Fruit fly (Drosophila melanogaster) whole organism, embryonic: ENCODE results near the gene SREBP.

Experiments used
- B-H1 ChIP-seq: fragments of 200-800 bp; sonication (Bioruptor generic); IDR thresholded peaks from 3 replicates; pipeline ENCODE4 v1.3.6; 2022; ENCODE audit warnings: missing biosample characterization, missing genetic modification characterization
- Bdp1 ChIP-seq: fragments of 200-800 bp; sonication (Bioruptor generic); optimal IDR thresholded peaks from 3 replicates; lab custom pipeline; 2016; ENCODE audit warnings: missing biosample characterization, missing genetic modification characterization
- CG1024 ChIP-seq: fragments of 200-800 bp; sonication (Bioruptor generic); IDR thresholded peaks from 2 replicates; pipeline ENCODE4 v1.3.6; 2022; ENCODE audit warnings: missing biosample characterization, missing genetic modification characterization
- CG10274 ChIP-seq: fragments of 200-800 bp; sonication (Bioruptor generic); optimal IDR thresholded peaks from 3 replicates; lab custom pipeline; 2017; ENCODE audit warnings: missing biosample characterization, mild to moderate bottlenecking, missing genetic modification characterization
- CG10543 ChIP-seq: fragments of 200-800 bp; sonication (Bioruptor generic); optimal IDR thresholded peaks from 3 replicates; lab custom pipeline; 2017; ENCODE audit warnings: missing biosample characterization, mild to moderate bottlenecking, missing genetic modification characterization, moderate library complexity
- CG12236 ChIP-seq: fragments of 200-800 bp; sonication (Bioruptor generic); optimal IDR thresholded peaks from 2 replicates; lab custom pipeline; 2016; ENCODE audit warnings: missing biosample characterization, missing genetic modification characterization
- CG14441 ChIP-seq: fragments of 200-800 bp; sonication (Bioruptor generic); IDR thresholded peaks from 2 replicates; pipeline ENCODE4 v1.3.6; 2022; ENCODE audit warnings: missing biosample characterization, missing genetic modification characterization
- CG14860 ChIP-seq: fragments of 200-800 bp; sonication (Bioruptor generic); IDR thresholded peaks from 3 replicates; pipeline ENCODE4 v1.3.6; 2022; ENCODE audit warnings: missing biosample characterization, missing genetic modification characterization; ENCODE audit not compliant: partially characterized antibody
- CG15479 ChIP-seq: fragments of 200-800 bp; sonication (Bioruptor generic); optimal IDR thresholded peaks from 3 replicates; lab custom pipeline; 2019; ENCODE audit warnings: missing biosample characterization, mild to moderate bottlenecking, missing genetic modification characterization, moderate library complexity
- CG15514 ChIP-seq: fragments of 200-800 bp; sonication (Bioruptor generic); optimal IDR thresholded peaks from 3 replicates; lab custom pipeline; 2017; ENCODE audit warnings: missing biosample characterization, missing genetic modification characterization, mild to moderate bottlenecking, moderate library complexity, missing genetic modification reagents
- CG3281 ChIP-seq: fragments of 200-800 bp; sonication (Bioruptor generic); optimal IDR thresholded peaks from 3 replicates; lab custom pipeline; 2017; ENCODE audit warnings: missing biosample characterization, mild to moderate bottlenecking, missing genetic modification characterization
- CG34224 ChIP-seq: fragments of 200-800 bp; sonication (Bioruptor generic); IDR thresholded peaks from 3 replicates; pipeline ENCODE4 v1.3.6; 2022; ENCODE audit warnings: missing biosample characterization, missing genetic modification characterization; ENCODE audit not compliant: partially characterized antibody
- CG4617 ChIP-seq: fragments of 200-800 bp; sonication (Bioruptor generic); optimal IDR thresholded peaks from 3 replicates; lab custom pipeline; 2016; ENCODE audit warnings: missing biosample characterization, missing genetic modification characterization, borderline replicate concordance
- CG6689 ChIP-seq: fragments of 200-800 bp; sonication (Bioruptor generic); IDR thresholded peaks from 2 replicates; pipeline ENCODE4 v1.3.6; 2022; ENCODE audit warnings: missing biosample characterization, missing genetic modification characterization
- CG8924 ChIP-seq: fragments of 200-800 bp; optimal IDR thresholded peaks from 3 replicates; lab custom pipeline; 2019; ENCODE audit warnings: missing biosample characterization, mild to moderate bottlenecking, missing genetic modification characterization, moderate library complexity
- CG8944 ChIP-seq: fragments of 200-800 bp; sonication (Bioruptor generic); optimal IDR thresholded peaks from 3 replicates; lab custom pipeline; 2016; ENCODE audit warnings: missing biosample characterization, missing genetic modification characterization
- CG9932 ChIP-seq: fragments of 200-800 bp; sonication (Bioruptor generic); IDR thresholded peaks from 2 replicates; pipeline ENCODE4 v1.3.6; 2022; ENCODE audit warnings: missing biosample characterization, missing genetic modification characterization
- Chrac-16 ChIP-seq: fragments of 200-800 bp; sonication (Bioruptor generic); optimal IDR thresholded peaks from 3 replicates; lab custom pipeline; 2016; ENCODE audit warnings: missing biosample characterization, missing genetic modification characterization
- CkIIα-i1 ChIP-seq: fragments of 200-800 bp; sonication (Bioruptor generic); IDR thresholded peaks from 2 replicates; pipeline ENCODE4 v1.3.6; 2022; ENCODE audit warnings: missing biosample characterization, missing genetic modification characterization
- E2f1 ChIP-seq: fragments of 200-800 bp; sonication (Bioruptor generic); IDR thresholded peaks from 2 replicates; pipeline ENCODE4 v1.3.6; 2022; ENCODE audit warnings: missing biosample characterization, missing genetic modification characterization
- Elba2 ChIP-seq: fragments of 200-800 bp; sonication (Bioruptor generic); optimal IDR thresholded peaks from 3 replicates; lab custom pipeline; 2016; ENCODE audit warnings: missing biosample characterization, missing genetic modification characterization
- HLH54F ChIP-seq: fragments of 200-800 bp; sonication (Bioruptor generic); optimal IDR thresholded peaks from 3 replicates; lab custom pipeline; 2016; ENCODE audit warnings: missing biosample characterization, missing genetic modification characterization
- Hey ChIP-seq: fragments of 200-800 bp; sonication (Bioruptor generic); optimal IDR thresholded peaks from 3 replicates; lab custom pipeline; 2018; ENCODE audit warnings: missing biosample characterization, mild to moderate bottlenecking, missing genetic modification characterization
- Hr3 ChIP-seq: fragments of 200-800 bp; sonication (Bioruptor generic); optimal IDR thresholded peaks from 3 replicates; lab custom pipeline; 2016; ENCODE audit warnings: missing biosample characterization, missing genetic modification characterization
- Hr39 ChIP-seq: fragments of >200 bp; optimal IDR thresholded peaks from 2 replicates; lab custom pipeline; 2017
- Kr ChIP-seq: fragments of 200-800 bp; sonication (Bioruptor generic); optimal IDR thresholded peaks from 2 replicates; lab custom pipeline; 2017; ENCODE audit warnings: missing biosample characterization, mild to moderate bottlenecking, missing genetic modification characterization
- Mad ChIP-seq: fragments of 200-800 bp; sonication (Bioruptor generic); optimal IDR thresholded peaks from 2 replicates; lab custom pipeline; 2016; ENCODE audit warnings: missing biosample characterization, missing genetic modification characterization
- Mrtf ChIP-seq: fragments of 200-800 bp; sonication (Bioruptor generic); IDR thresholded peaks from 3 replicates; pipeline ENCODE4 v1.3.6; 2022; ENCODE audit warnings: missing biosample characterization, missing genetic modification characterization
- NK7.1 ChIP-seq: fragments of 200-800 bp; sonication (Bioruptor generic); optimal IDR thresholded peaks from 3 replicates; lab custom pipeline; 2016; ENCODE audit warnings: missing biosample characterization, missing genetic modification characterization
- NfI ChIP-seq: fragments of 200-800 bp; sonication (Bioruptor generic); optimal IDR thresholded peaks from 3 replicates; lab custom pipeline; 2018; ENCODE audit warnings: missing biosample characterization, mild to moderate bottlenecking, missing genetic modification characterization, moderate library complexity
- Usf ChIP-seq: fragments of 200-800 bp; sonication (Bioruptor generic); optimal IDR thresholded peaks from 2 replicates; lab custom pipeline; 2017; ENCODE audit warnings: missing genotype, missing biosample characterization, missing genetic modification characterization
- ac ChIP-seq: fragments of 200-800 bp; sonication (Bioruptor generic); optimal IDR thresholded peaks from 3 replicates; lab custom pipeline; 2017; ENCODE audit warnings: missing biosample characterization, mild to moderate bottlenecking, missing genetic modification characterization
- bcd ChIP-seq: fragments of 200-800 bp; sonication (Bioruptor generic); optimal IDR thresholded peaks from 2 replicates; lab custom pipeline; 2017; ENCODE audit warnings: missing biosample characterization, mild to moderate bottlenecking, missing genetic modification characterization
- cato ChIP-seq: fragments of 200-800 bp; sonication (Bioruptor generic); optimal IDR thresholded peaks from 2 replicates; lab custom pipeline; 2016; ENCODE audit warnings: missing biosample characterization, missing genetic modification characterization, borderline replicate concordance
- croc ChIP-seq: fragments of 200-800 bp; sonication (Bioruptor generic); conservative IDR thresholded peaks from 3 replicates; pipeline ENCODE4 v1.3.6; 2022; ENCODE audit warnings: missing biosample characterization, missing genetic modification characterization
- dimm ChIP-seq: fragments of 200-800 bp; sonication (Bioruptor generic); IDR thresholded peaks from 2 replicates; pipeline ENCODE4 v1.3.6; 2022; ENCODE audit warnings: missing biosample characterization, missing genetic modification characterization
- esg ChIP-seq: fragments of 200-800 bp; sonication (Bioruptor generic); conservative IDR thresholded peaks from 2 replicates; pipeline ENCODE4 v1.3.6; 2022; ENCODE audit warnings: missing biosample characterization, missing genetic modification characterization
- eyg ChIP-seq: fragments of 200-800 bp; sonication (Bioruptor generic); optimal IDR thresholded peaks from 3 replicates; lab custom pipeline; 2016; ENCODE audit warnings: missing biosample characterization, missing genetic modification characterization
- her ChIP-seq: fragments of 200-800 bp; sonication (Bioruptor generic); optimal IDR thresholded peaks from 2 replicates; lab custom pipeline; 2016; ENCODE audit warnings: missing biosample characterization, missing genetic modification characterization
- jumu ChIP-seq: fragments of 200-800 bp; sonication (Bioruptor generic); optimal IDR thresholded peaks from 3 replicates; lab custom pipeline; 2016; ENCODE audit warnings: missing biosample characterization, missing genetic modification characterization
- knrl ChIP-seq: fragments of 200-800 bp; sonication (Bioruptor generic); IDR thresholded peaks from 3 replicates; pipeline ENCODE4 v1.3.6; 2022; ENCODE audit warnings: missing biosample characterization, missing genetic modification characterization; ENCODE audit not compliant: partially characterized antibody
- lilli ChIP-seq: fragments of 200-800 bp; sonication (Bioruptor generic); optimal IDR thresholded peaks from 3 replicates; lab custom pipeline; 2016; ENCODE audit warnings: missing biosample characterization, missing genetic modification characterization
- maf-S ChIP-seq: fragments of 200-800 bp; sonication (Bioruptor generic); optimal IDR thresholded peaks from 2 replicates; lab custom pipeline; 2016; ENCODE audit warnings: missing biosample characterization, missing genetic modification characterization
- mirr ChIP-seq: fragments of 200-800 bp; sonication (Bioruptor generic); optimal IDR thresholded peaks from 3 replicates; lab custom pipeline; 2018; ENCODE audit warnings: missing biosample characterization, mild to moderate bottlenecking, missing genetic modification characterization
- nom ChIP-seq: fragments of 200-800 bp; sonication (Bioruptor generic); optimal IDR thresholded peaks from 2 replicates; lab custom pipeline; 2017; ENCODE audit warnings: missing biosample characterization, missing genetic modification characterization, mild to moderate bottlenecking, moderate library complexity, missing genetic modification reagents
- oc ChIP-seq: fragments of 200-800 bp; sonication (Bioruptor generic); optimal IDR thresholded peaks from 2 replicates; lab custom pipeline; 2018; ENCODE audit warnings: missing biosample characterization, mild to moderate bottlenecking, missing genetic modification characterization, moderate library complexity
- phol ChIP-seq: fragments of 200-800 bp; sonication (Bioruptor generic); optimal IDR thresholded peaks from 3 replicates; lab custom pipeline; 2018; ENCODE audit warnings: missing biosample characterization, mild to moderate bottlenecking, missing genetic modification characterization, moderate library complexity
- pum ChIP-seq: fragments of 200-800 bp; sonication (Bioruptor generic); optimal IDR thresholded peaks from 2 replicates; lab custom pipeline; 2016; ENCODE audit warnings: missing biosample characterization, missing genetic modification characterization
- pzg ChIP-seq: fragments of 200-800 bp; sonication (Bioruptor generic); optimal IDR thresholded peaks from 3 replicates; lab custom pipeline; 2018; ENCODE audit warnings: missing biosample characterization, mild to moderate bottlenecking, missing genetic modification characterization, moderate library complexity
- sd ChIP-seq: fragments of 200-800 bp; sonication (Bioruptor generic); optimal IDR thresholded peaks from 3 replicates; lab custom pipeline; 2018; ENCODE audit warnings: missing biosample characterization, mild to moderate bottlenecking, missing genetic modification characterization, moderate library complexity
- slou ChIP-seq: fragments of 200-800 bp; sonication (Bioruptor generic); optimal IDR thresholded peaks from 3 replicates; lab custom pipeline; 2016; ENCODE audit warnings: missing biosample characterization, missing genetic modification characterization
- sob ChIP-seq: fragments of 200-800 bp; sonication (Bioruptor generic); IDR thresholded peaks from 2 replicates; pipeline ENCODE4 v1.3.6; 2022; ENCODE audit warnings: missing biosample characterization, missing genetic modification characterization

The SREBP gene

DNA sequence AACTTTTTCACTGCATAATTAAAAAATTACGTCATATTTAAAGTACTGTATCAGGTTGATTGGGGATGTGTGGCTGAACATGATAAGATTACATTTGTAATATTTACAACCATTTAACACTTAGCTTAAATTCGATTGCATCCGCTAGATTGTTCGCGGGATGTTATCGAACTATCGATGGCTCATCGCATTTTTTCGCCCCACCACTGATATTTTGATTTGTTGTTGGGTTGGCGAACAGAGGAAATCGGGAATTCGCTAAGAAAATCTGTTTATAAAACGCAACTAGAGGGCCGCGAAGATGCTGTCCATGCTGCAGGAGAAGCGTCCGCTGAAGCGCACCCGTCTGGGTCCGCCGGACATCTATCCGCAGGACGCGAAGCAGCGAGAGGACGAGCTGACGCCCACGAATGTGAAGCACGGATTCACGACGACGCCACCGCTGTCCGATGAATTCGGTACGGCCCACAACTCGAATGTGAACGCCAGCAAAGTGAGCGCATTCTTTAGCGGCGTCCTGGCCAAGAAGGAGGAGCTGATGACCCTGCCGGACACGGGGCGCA is 42.7 kb downstream of the SREBP start, which contains the start of gene kto (continued):
- TF ChIP-seq HLH54F (GFP tag; lab: Kevin White, UChicago) (no peak), Elba2 (GFP tag; lab: Kevin White, UChicago) (peak; percentile 20), CG15514 (peak; percentile 40), nom (GFP tag; lab: Kevin White, UChicago) (no peak), Usf (GFP tag; lab: Kevin White, UChicago) (no peak), lilli (GFP tag; lab: Kevin White, UChicago) (no peak), Mrtf (GFP tag; lab: Robert Waterston, UW) (no peak), Mad (no peak), mirr (GFP tag; lab: Kevin White, UChicago) (peak; percentile 57), NK7.1 (GFP tag; lab: Kevin White, UChicago) (no peak), CkIIα-i1 (GFP tag; lab: Robert Waterston, UW) (no peak), CG8924 (tag; lab: Kevin White, UChicago) (no peak), jumu (no peak), Hr39 (lab: Kevin White, UChicago) (no peak), phol (no peak), eyg (GFP tag; lab: Kevin White, UChicago) (no peak), sob (no peak), Kr (no peak), CG4617 (GFP tag; lab: Kevin White, UChicago) (peak; percentile 56), esg (GFP tag; lab: Robert Waterston, UW) (no peak), B-H1 (GFP tag; lab: Robert Waterston, UW) (no peak), CG8944 (GFP tag; lab: Kevin White, UChicago) (no peak), Hey (tag; lab: Kevin White, UChicago) (no peak), CG10543 (GFP tag; lab: Kevin White, UChicago) (no peak), Hr3 (GFP tag; lab: Kevin White, UChicago) (no peak), croc (no peak), ac (no peak), dimm (GFP tag; lab: Robert Waterston, UW) (no peak), CG6689 (GFP tag; lab: Robert Waterston, UW) (no peak), sd (tag; lab: Kevin White, UChicago) (no peak), Chrac-16 (GFP tag; lab: Kevin White, UChicago) (no peak), pum (GFP tag; lab: Kevin White, UChicago) (no peak), her (GFP tag; lab: Kevin White, UChicago) (no peak), CG14441 (GFP tag; lab: Robert Waterston, UW) (no peak), cato (GFP tag; lab: Kevin White, UChicago) (no peak), NfI (GFP tag; lab: Kevin White, UChicago) (no peak), bcd (no peak), CG15479 (no peak), CG1024 (GFP tag; lab: Robert Waterston, UW) (no peak), slou (no peak), CG10274 (no peak), maf-S (no peak), pzg (GFP tag; lab: Kevin White, UChicago) (peak; percentile 68), CG12236 (GFP tag; lab: Kevin White, UChicago) (no peak), oc (no peak), knrl (peak; percentile 76), CG9932 (no peak), CG3281 (GFP tag; lab: Kevin White, UChicago) (no peak), Bdp1 (GFP tag; lab: Kevin White, UChicago) (no peak), E2f1 (GFP tag; lab: Robert Waterston, UW) (no peak), CG14860 (GFP tag; lab: Robert Waterston, UW) (peak; percentile 79), CG34224 (GFP tag; lab: Robert Waterston, UW) (peak; percentile 95)
